Worm (Caenorhabditis elegans) whole organism, young adult: ENCODE data around the gene T02G5.3.

Experiments used
- D2030.7 ChIP-seq: fragments of 200-800 bp; sonication (Bioruptor generic); IDR thresholded peaks from 2 replicates; pipeline ENCODE4 v1.3.6; 2022; ENCODE audit warnings: missing genetic modification reagents, missing genetic modification characterization, missing compliant biosample characterization
- F22D6.2 ChIP-seq: sonication (generic microtip); optimal IDR thresholded peaks from 2 replicates; lab custom pipeline; 2016; ENCODE audit warnings: mild to moderate bottlenecking, missing genetic modification characterization, missing compliant biosample characterization
- F37B4.10 ChIP-seq: fragments of 200-800 bp; sonication (Bioruptor generic); IDR thresholded peaks from 2 replicates; pipeline ENCODE4 v1.3.6; 2022; ENCODE audit warnings: missing genetic modification characterization, missing compliant biosample characterization
- K12H6.12 ChIP-seq: fragments of 200-800 bp; sonication (Bioruptor generic); optimal IDR thresholded peaks from 2 replicates; lab custom pipeline; 2018; ENCODE audit warnings: mild to moderate bottlenecking, missing genetic modification characterization, missing compliant biosample characterization
- T26A5.8 ChIP-seq: sonication (generic microtip); optimal IDR thresholded peaks from 2 replicates; lab custom pipeline; 2016; ENCODE audit warnings: missing genetic modification characterization, missing compliant biosample characterization
- Y53G8AR.9 ChIP-seq: fragments of 200-800 bp; sonication (Bioruptor generic); conservative IDR thresholded peaks from 2 replicates; pipeline ENCODE4 v1.3.6; 2022; ENCODE audit warnings: missing genetic modification reagents, missing genetic modification characterization, missing compliant biosample characterization
- Y56A3A.18 ChIP-seq: fragments of 200-800 bp; sonication (Bioruptor generic); IDR thresholded peaks from 2 replicates; pipeline ENCODE4 v1.3.6; 2022; ENCODE audit warnings: missing genetic modification reagents, missing genetic modification characterization, missing compliant biosample characterization
- aptf-2 ChIP-seq: fragments of 200-800 bp; sonication (Bioruptor generic); conservative IDR thresholded peaks from 2 replicates; pipeline ENCODE4 v1.3.6; 2022; ENCODE audit warnings: missing genetic modification reagents, missing genetic modification characterization, missing compliant biosample characterization
- attf-6 ChIP-seq: fragments of 200-800 bp; sonication (Bioruptor generic); IDR thresholded peaks from 2 replicates; pipeline ENCODE4 v1.3.6; 2022; ENCODE audit warnings: missing genetic modification reagents, missing genetic modification characterization, missing compliant biosample characterization
- cebp-1 ChIP-seq, 2 experiments: fragments of 200-800 bp in 1 of 2; sonication (Bioruptor generic) in 1 of 2; sonication (generic microtip) in 1 of 2; IDR thresholded peaks in 1 of 2; optimal IDR thresholded peaks in 1 of 2; 2 replicates each; pipeline versions ENCODE4 v1.3.6 to Lab custom; 2017 to 2022; ENCODE audit warnings: missing compliant biosample characterization in 2 of 2, missing genetic modification characterization in 2 of 2, mild to moderate bottlenecking in 1 of 2, missing genetic modification reagents in 1 of 2, moderate library complexity in 1 of 2
- ceh-58 ChIP-seq: fragments of 200-800 bp; sonication (Bioruptor generic); IDR thresholded peaks from 2 replicates; pipeline ENCODE4 v1.3.6; 2022; ENCODE audit warnings: missing genetic modification characterization, missing compliant biosample characterization
- ceh-79 ChIP-seq: sonication (generic microtip); optimal IDR thresholded peaks from 2 replicates; lab custom pipeline; 2017; ENCODE audit warnings: mild to moderate bottlenecking, missing genetic modification characterization, missing compliant biosample characterization
- chd-7 ChIP-seq: sonication (generic microtip); optimal IDR thresholded peaks from 2 replicates; lab custom pipeline; 2016; ENCODE audit warnings: mild to moderate bottlenecking, missing genetic modification characterization, moderate library complexity, missing compliant biosample characterization
- dox-1 ChIP-seq: fragments of 200-800 bp; sonication (Bioruptor generic); IDR thresholded peaks from 2 replicates; pipeline ENCODE4 v1.3.6; 2022; ENCODE audit warnings: missing genetic modification reagents, missing genetic modification characterization, missing compliant biosample characterization
- dpff-1 ChIP-seq: sonication (generic microtip); optimal IDR thresholded peaks from 2 replicates; lab custom pipeline; 2017; ENCODE audit warnings: mild to moderate bottlenecking, missing genetic modification characterization, missing compliant biosample characterization
- dpl-1 ChIP-seq: fragments of 150-350 bp; optimal IDR thresholded peaks from 2 replicates; lab custom pipeline; 2014; ENCODE audit warnings: missing biosample characterization, missing genetic modification reagents, missing genetic modification characterization
- efl-1 ChIP-seq: fragments of 150-350 bp; optimal IDR thresholded peaks from 2 replicates; lab custom pipeline; 2014; ENCODE audit warnings: missing biosample characterization, missing genetic modification reagents, missing genetic modification characterization
- egl-44 ChIP-seq: fragments of 200-800 bp; sonication (Bioruptor generic); IDR thresholded peaks from 2 replicates; pipeline ENCODE4 v1.3.6; 2022; ENCODE audit warnings: missing genetic modification reagents, missing genetic modification characterization, missing compliant biosample characterization
- fkh-3 ChIP-seq: sonication (generic microtip); optimal IDR thresholded peaks from 2 replicates; lab custom pipeline; 2016; ENCODE audit warnings: mild to moderate bottlenecking, missing genetic modification characterization, missing compliant biosample characterization
- hlh-26 ChIP-seq: fragments of 200-800 bp; sonication (Bioruptor generic); conservative IDR thresholded peaks from 2 replicates; pipeline ENCODE4 v1.3.6; 2022; ENCODE audit warnings: missing genetic modification reagents, missing genetic modification characterization, missing compliant biosample characterization
- hsf-1 ChIP-seq: fragments of 200-800 bp; sonication (Bioruptor generic); IDR thresholded peaks from 2 replicates; pipeline ENCODE4 v1.3.6; 2022; ENCODE audit warnings: missing genetic modification reagents, missing genetic modification characterization, missing compliant biosample characterization
- let-526 ChIP-seq: fragments of 200-800 bp; sonication (Bioruptor generic); IDR thresholded peaks from 2 replicates; pipeline ENCODE4 v1.3.6; 2022; ENCODE audit warnings: missing genetic modification reagents, missing genetic modification characterization, missing compliant biosample characterization
- lin-35 ChIP-seq, 3 experiments: fragments of 150-350 bp in 2 of 3; sonication (generic microtip) in 1 of 3; optimal IDR thresholded peaks; 2 replicates each; lab custom pipeline; 2014 to 2018; ENCODE audit warnings: missing biosample characterization in 3 of 3, missing genetic modification characterization in 3 of 3, missing genetic modification reagents in 3 of 3
- lir-1 ChIP-seq: fragments of 200-800 bp; sonication (Bioruptor generic); conservative IDR thresholded peaks from 2 replicates; pipeline ENCODE4 v1.3.6; 2022; ENCODE audit warnings: missing genetic modification reagents, missing genetic modification characterization, missing compliant biosample characterization
- madf-10 ChIP-seq: sonication (generic microtip); optimal IDR thresholded peaks from 2 replicates; lab custom pipeline; 2016; ENCODE audit warnings: mild to moderate bottlenecking, missing genetic modification characterization, missing compliant biosample characterization
- nfya-1 ChIP-seq: sonication (generic microtip); optimal IDR thresholded peaks from 2 replicates; lab custom pipeline; 2017; ENCODE audit warnings: antibody characterized with exemption, missing compliant biosample characterization, missing genetic modification characterization, borderline replicate concordance; ENCODE audit not compliant: insufficient read depth
- nfyb-1 ChIP-seq: fragments of 200-800 bp; sonication (Bioruptor generic); IDR thresholded peaks from 2 replicates; pipeline ENCODE4 v1.3.6; 2022; ENCODE audit warnings: missing genetic modification reagents, missing genetic modification characterization, missing compliant biosample characterization
- nhr-179 ChIP-seq: sonication (generic microtip); optimal IDR thresholded peaks from 2 replicates; lab custom pipeline; 2016; ENCODE audit warnings: mild to moderate bottlenecking, missing genetic modification characterization, missing compliant biosample characterization
- nhr-27 ChIP-seq: fragments of 200-800 bp; sonication (Bioruptor generic); optimal IDR thresholded peaks from 2 replicates; lab custom pipeline; 2018; ENCODE audit warnings: mild to moderate bottlenecking, missing genetic modification characterization, moderate library complexity, missing compliant biosample characterization
- nhr-90 ChIP-seq: sonication (generic microtip); optimal IDR thresholded peaks from 2 replicates; lab custom pipeline; 2016; ENCODE audit warnings: missing genotype, mild to moderate bottlenecking, missing genetic modification characterization, missing compliant biosample characterization
- pha-4 ChIP-seq: fragments of 150-350 bp; sonication (generic microtip); optimal IDR thresholded peaks from 2 replicates; lab custom pipeline; 2014; ENCODE audit warnings: missing biosample characterization, missing genetic modification reagents, missing genetic modification characterization
- rcor-1 ChIP-seq: fragments of 200-800 bp; sonication (Bioruptor generic); IDR thresholded peaks from 2 replicates; pipeline ENCODE4 v1.3.6; 2022; ENCODE audit warnings: missing genetic modification reagents, missing genetic modification characterization, missing compliant biosample characterization
- rec-8 ChIP-seq, 2 experiments: sonication (generic microtip); optimal IDR thresholded peaks; 2 replicates each; lab custom pipeline; 2016; ENCODE audit warnings: mild to moderate bottlenecking in 2 of 2, missing genetic modification characterization in 2 of 2, missing genetic modification reagents in 2 of 2, missing genotype in 2 of 2, missing biosample characterization in 1 of 2, missing compliant biosample characterization in 1 of 2, moderate library complexity in 1 of 2
- rpc-1 ChIP-seq, 2 experiments: fragments of 150-350 bp in 1 of 2; sonication (generic microtip) in 1 of 2; optimal IDR thresholded peaks; 2 replicates each; lab custom pipeline; 2014 to 2018; ENCODE audit warnings: missing biosample characterization in 1 of 2, missing genetic modification characterization in 1 of 2, missing genetic modification reagents in 1 of 2, missing genotype in 1 of 2
- sdz-38 ChIP-seq: sonication (generic microtip); optimal IDR thresholded peaks from 2 replicates; lab custom pipeline; 2016; ENCODE audit warnings: missing genotype, missing genetic modification characterization, missing compliant biosample characterization
- snpc-1.1 ChIP-seq: sonication (generic microtip); optimal IDR thresholded peaks from 2 replicates; lab custom pipeline; 2017; ENCODE audit warnings: missing genetic modification characterization, mild to moderate bottlenecking, missing compliant biosample characterization, antibody characterized with exemption, moderate library complexity, missing genotype, missing genetic modification reagents; ENCODE audit not compliant: insufficient read depth
- tbp1 ChIP-seq: fragments of 200-800 bp; sonication (Bioruptor generic); optimal IDR thresholded peaks from 2 replicates; lab custom pipeline; 2018; ENCODE audit warnings: mild to moderate bottlenecking, missing genetic modification characterization, missing compliant biosample characterization
- tbx-9 ChIP-seq: sonication (generic microtip); optimal IDR thresholded peaks from 2 replicates; lab custom pipeline; 2016; ENCODE audit warnings: borderline replicate concordance, missing genetic modification characterization, inconsistent platforms, missing compliant biosample characterization
- tlf-1 ChIP-seq: fragments of 200-800 bp; sonication (Bioruptor generic); optimal IDR thresholded peaks from 2 replicates; lab custom pipeline; 2018; ENCODE audit warnings: mild to moderate bottlenecking, missing genetic modification characterization, missing compliant biosample characterization
- unc-62 ChIP-seq: fragments of 150-350 bp; optimal IDR thresholded peaks from 2 replicates; lab custom pipeline; 2014; ENCODE audit warnings: missing biosample characterization, missing genetic modification reagents, missing genetic modification characterization
- ztf-18 ChIP-seq: sonication (generic microtip); optimal IDR thresholded peaks from 2 replicates; lab custom pipeline; 2016; ENCODE audit warnings: missing genotype, mild to moderate bottlenecking, missing genetic modification characterization, missing compliant biosample characterization
- ztf-22 ChIP-seq: fragments of 200-800 bp; sonication (Bioruptor generic); optimal IDR thresholded peaks from 2 replicates; lab custom pipeline; 2018; ENCODE audit warnings: mild to moderate bottlenecking, missing genetic modification characterization, moderate library complexity, missing compliant biosample characterization
- ztf-25 ChIP-seq: fragments of 200-800 bp; sonication (Bioruptor generic); IDR thresholded peaks from 2 replicates; pipeline ENCODE4 v1.3.6; 2022; ENCODE audit warnings: missing genetic modification reagents, missing genetic modification characterization, missing compliant biosample characterization
- ztf-26 ChIP-seq: sonication (generic microtip); optimal IDR thresholded peaks from 2 replicates; lab custom pipeline; 2017; ENCODE audit warnings: missing genetic modification characterization, missing compliant biosample characterization
- ztf-28 ChIP-seq: fragments of 200-800 bp; sonication (Bioruptor generic); IDR thresholded peaks from 2 replicates; pipeline ENCODE4 v1.3.6; 2022; ENCODE audit warnings: missing genetic modification reagents, missing genetic modification characterization, missing compliant biosample characterization
- ztf-3 ChIP-seq: fragments of 200-800 bp; sonication (Bioruptor generic); optimal IDR thresholded peaks from 2 replicates; lab custom pipeline; 2018; ENCODE audit warnings: mild to moderate bottlenecking, missing genetic modification characterization, missing compliant biosample characterization

T02G5.3 gene

DNA sequence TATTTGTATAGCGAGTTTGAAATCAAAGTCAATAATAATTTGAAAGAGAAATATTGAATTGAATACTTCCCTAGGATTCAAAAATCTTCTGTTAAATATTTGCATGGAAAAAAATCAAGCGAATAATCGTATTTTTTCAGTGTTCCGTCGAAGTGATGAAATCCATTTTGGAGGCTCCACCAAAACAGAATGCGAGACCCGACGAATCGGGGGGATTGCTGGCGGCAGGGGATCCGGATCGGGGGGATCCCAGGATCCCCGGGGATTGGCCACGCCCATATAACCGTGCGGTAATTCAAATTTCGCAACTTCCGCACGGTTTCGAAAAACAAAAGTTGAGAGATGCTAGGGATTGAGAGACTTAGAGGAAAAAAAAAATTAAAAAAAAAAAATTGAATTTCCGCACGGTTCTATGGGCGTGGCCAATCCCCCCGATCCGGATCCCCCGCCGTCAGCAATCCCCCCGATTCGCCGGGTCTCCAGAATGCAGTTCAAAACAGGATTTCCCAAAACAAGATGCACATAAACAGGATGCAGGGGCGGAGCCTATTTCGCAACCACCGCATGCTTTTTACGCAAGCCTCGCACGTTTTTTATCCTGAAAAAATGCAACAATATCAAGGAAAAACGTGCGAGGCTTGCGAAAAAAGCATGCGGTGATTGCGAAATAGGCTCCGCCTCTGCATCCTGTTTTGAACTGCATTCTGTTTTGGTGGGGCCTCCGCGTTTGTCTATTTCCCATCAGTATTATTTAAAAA is 29.7 kb downstream of the T02G5.3 start, which contains the start of gene F10E7.11 (continued):
- TF ChIP-seq chd-7 (no peak), nhr-90 (tag; lab: Kevin White, UChicago) (no peak), ztf-3 (no peak), ztf-28 (GFP tag; lab: Robert Waterston, UW) (no peak), nhr-27 (tag; lab: Kevin White, UChicago) (no peak), hsf-1 (no peak), ztf-26 (no peak), F37B4.10 (GFP tag; lab: Robert Waterston, UW) (no peak), ceh-58 (no peak), Y56A3A.18 (GFP tag; lab: Robert Waterston, UW) (no peak), madf-10 (tag; lab: Kevin White, UChicago) (no peak), attf-6 (no peak), rcor-1 (GFP tag; lab: Robert Waterston, UW) (no peak), let-526 (GFP tag; lab: Robert Waterston, UW) (0 out of 2 replicates have a peak, but pooled peaks have one; percentile 42), tbp1 (GFP tag; lab: Kevin White, UChicago) (no peak), rec-8 (tag; optimal IDR thresholded peaks at IDR 0.05; lab: Kevin White, UChicago) (no peak), dox-1 (GFP tag; lab: Robert Waterston, UW) (no peak; the same call in 1 of the 2 replicates), lir-1 (GFP tag; lab: Robert Waterston, UW) (no peak), pha-4 (no peak), rpc-1 (optimal IDR thresholded peaks at IDR 0.05; lab: Kevin White, UChicago) (peak; percentile 9), rpc-1 (tag; optimal IDR thresholded peaks at IDR 0.05; lab: Kevin White, UChicago) (no peak), ztf-18 (tag; lab: Kevin White, UChicago) (peak; percentile 52), unc-62 (GFP tag; lab: Kevin White, UChicago) (no peak), cebp-1 (GFP tag; IDR thresholded peaks at IDR 0.05; lab: Robert Waterston, UW) (peak; percentile 92), cebp-1 (tag; optimal IDR thresholded peaks at IDR 0.05; lab: Kevin White, UChicago) (peak; percentile 99), nfya-1 (no peak), Y53G8AR.9 (GFP tag; lab: Robert Waterston, UW) (0 out of 2 replicates have a peak, but pooled peaks have one; percentile 31), ceh-79 (tag; lab: Kevin White, UChicago) (no peak), aptf-2 (0 out of 2 replicates have a peak, but pooled peaks have one; percentile 40), dpff-1 (no peak), ztf-22 (GFP tag; lab: Kevin White, UChicago) (no peak), lin-35 (GFP tag; optimal IDR thresholded peaks at IDR 0.05; lab: Kevin White, UChicago) (no peak), K12H6.12 (tag; lab: Kevin White, UChicago) (no peak), tlf-1 (GFP tag; lab: Kevin White, UChicago) (no peak), egl-44 (no peak), fkh-3 (tag; lab: Kevin White, UChicago) (no peak), sdz-38 (tag; lab: Kevin White, UChicago) (no peak), dpl-1 (no peak), efl-1 (GFP tag; lab: Kevin White, UChicago) (no peak), ztf-25 (0 out of 2 replicates have a peak, but pooled peaks have one; percentile 21), T26A5.8 (tag; lab: Kevin White, UChicago) (no peak), tbx-9 (no peak), F22D6.2 (no peak), nfyb-1 (GFP tag; lab: Robert Waterston, UW) (no peak), nhr-179 (tag; lab: Kevin White, UChicago) (no peak), hlh-26 (GFP tag; lab: Robert Waterston, UW) (no peak), snpc-1.1 (tag; lab: Kevin White, UChicago) (no peak), D2030.7 (no peak)
